Fruit fly (Drosophila melanogaster): ENCODE results near the gene CG10958.

- no peak for TF ChIP-seq CG8478 (optimal IDR thresholded peaks at IDR 0.05)
- no peak for TF ChIP-seq CTCF (optimal IDR thresholded peaks at IDR 0.05)
Measured at dm6 chrX:8116813-8117212, 15.3 kb upstream of the CG10958 start, which contains the start of gene CG1575.

Measured in S2 (cell line).